Worm (Caenorhabditis elegans) whole organism, mixed stage, embryonic: ENCODE results near the gene F25B5.3.

Experiments used
- blmp-1 ChIP-seq: fragments of 150-350 bp; optimal IDR thresholded peaks from 2 replicates; lab custom pipeline; 2014; ENCODE audit warnings: missing biosample characterization, missing genetic modification characterization
- ceh-43 ChIP-seq: fragments of 200-800 bp; sonication (Bioruptor generic); optimal IDR thresholded peaks from 2 replicates; lab custom pipeline; 2018; ENCODE audit warnings: mild to moderate bottlenecking, missing genetic modification characterization, moderate library complexity, missing compliant biosample characterization
- elt-1 ChIP-seq: sonication (generic microtip); optimal IDR thresholded peaks from 2 replicates; lab custom pipeline; 2017; ENCODE audit warnings: missing genetic modification characterization, mild to moderate bottlenecking, missing compliant biosample characterization, antibody characterized with exemption, moderate library complexity, borderline replicate concordance; ENCODE audit not compliant: insufficient read depth
- elt-3 ChIP-seq: fragments of 150-350 bp; optimal IDR thresholded peaks from 2 replicates; lab custom pipeline; 2014; ENCODE audit warnings: missing biosample characterization, missing genetic modification characterization
- lin-32 ChIP-seq: fragments of 200-800 bp; sonication (Bioruptor generic); optimal IDR thresholded peaks from 2 replicates; lab custom pipeline; 2018; ENCODE audit warnings: mild to moderate bottlenecking, missing genetic modification characterization, missing compliant biosample characterization
- mab-5 ChIP-seq: fragments of 150-350 bp; optimal IDR thresholded peaks from 2 replicates; lab custom pipeline; 2014; ENCODE audit warnings: missing biosample characterization, missing genetic modification characterization
- nhr-28 ChIP-seq: fragments of 150-350 bp; optimal IDR thresholded peaks from 2 replicates; lab custom pipeline; 2014; ENCODE audit warnings: missing biosample characterization, missing genetic modification characterization
- unc-120 ChIP-seq: sonication (generic microtip); optimal IDR thresholded peaks from 2 replicates; lab custom pipeline; 2017; ENCODE audit warnings: missing genetic modification characterization, missing compliant biosample characterization; ENCODE audit not compliant: poor library complexity, severe bottlenecking
- unc-39 ChIP-seq: fragments of 150-350 bp; optimal IDR thresholded peaks from 2 replicates; lab custom pipeline; 2014; ENCODE audit warnings: missing biosample characterization, missing genetic modification characterization
- unc-62 ChIP-seq: fragments of 150-350 bp; optimal IDR thresholded peaks from 2 replicates; lab custom pipeline; 2014; ENCODE audit warnings: missing biosample characterization, missing genetic modification reagents, missing genetic modification characterization

ce11 chrIII:5976021-5976420 lies 27.3 kb downstream of the F25B5.3 start:
- TF ChIP-seq unc-120 (tag; lab: Kevin White, UChicago) (no peak), elt-3 (tag; lab: Kevin White, UChicago) (no peak), nhr-28 (tag; lab: Kevin White, UChicago) (no peak), unc-39 (no peak), unc-62 (GFP tag; lab: Kevin White, UChicago) (no peak), blmp-1 (no peak), mab-5 (tag; lab: Kevin White, UChicago) (no peak), elt-1 (tag; lab: Kevin White, UChicago) (no peak), lin-32 (GFP tag; lab: Kevin White, UChicago) (no peak), ceh-43 (GFP tag; lab: Kevin White, UChicago) (no peak)
